Worm (Caenorhabditis elegans): Measurements from ENCODE around the gene C45G7.4.

DNA sequence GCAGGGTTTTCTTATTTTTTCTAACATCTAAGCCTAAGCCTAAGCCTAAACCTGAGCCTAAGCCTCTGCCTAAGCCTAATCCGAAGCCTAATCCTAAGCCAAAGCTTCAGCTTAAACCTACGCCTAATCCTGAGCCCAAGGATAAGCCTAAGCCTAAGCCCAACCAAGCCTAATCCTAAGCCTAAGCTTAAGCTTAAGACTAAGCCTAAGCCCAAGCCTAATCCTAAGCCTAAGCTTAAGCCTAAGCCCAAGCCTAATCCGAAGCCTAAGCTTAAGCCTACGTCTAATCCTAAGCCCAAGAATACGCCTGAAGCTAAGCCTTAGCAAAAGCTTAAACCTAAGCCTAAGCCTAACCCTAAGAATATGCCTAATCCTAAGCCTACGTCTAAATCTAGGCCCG lies 29.4 kb upstream of the C45G7.4 start:
- no peak for TF ChIP-seq zag-1 (tag; optimal IDR thresholded peaks at IDR 0.05)
- no peak for TF ChIP-seq nhr-12 (tag; optimal IDR thresholded peaks at IDR 0.05)
- no peak for TF ChIP-seq dmd-4 (tag; optimal IDR thresholded peaks at IDR 0.05)
- TF ChIP-seq ZK546.5 (tag; optimal IDR thresholded peaks at IDR 0.05), result no peak
- TF ChIP-seq nhr-11 (tag; optimal IDR thresholded peaks at IDR 0.05), result no peak
- TF ChIP-seq ztf-1 (GFP tag; conservative IDR thresholded peaks at IDR 0.05), result no peak
- no peak for TF ChIP-seq lsy-2 (tag; optimal IDR thresholded peaks at IDR 0.05)
- TF ChIP-seq skn-1 (tag; optimal IDR thresholded peaks at IDR 0.05), result no peak
- no peak for TF ChIP-seq nhr-10 (tag; optimal IDR thresholded peaks at IDR 0.05)
- no peak for TF ChIP-seq ama-1 (optimal IDR thresholded peaks at IDR 0.05)

All from whole organism, L2 larva.